Fruit fly (Drosophila melanogaster) whole organism: Measurements from ENCODE around the gene CG18666.

Experiments
- CG8478 ChIP-seq: fragments of >200 bp; optimal IDR thresholded peaks from 2 replicates; lab custom pipeline; 2018; ENCODE audit warnings: inconsistent platforms
- EcR ChIP-seq, 2 experiments: fragments of >200 bp; optimal IDR thresholded peaks; 2 replicates each; lab custom pipeline; 2017; ENCODE audit warnings: missing biosample characterization in 2 of 2, missing genetic modification characterization in 2 of 2, missing genetic modification reagents in 2 of 2
- pan ChIP-seq: fragments of >200 bp; optimal IDR thresholded peaks from 2 replicates; lab custom pipeline; 2017
- psq ChIP-seq: fragments of >200 bp; optimal IDR thresholded peaks from 2 replicates; lab custom pipeline; 2017

- TF ChIP-seq psq (lab: Kevin White, UChicago) (no peak), EcR (GFP tag; optimal IDR thresholded peaks at IDR 0.05; lab: Kevin White, UChicago) (no peak), pan (lab: Kevin White, UChicago) (no peak), CG8478 (lab: Kevin White, UChicago) (no peak)
Measured at dm6 chr2L:11016695-11017094, 17.9 kb upstream of the CG18666 start, which contains the start of gene CG14913.
